Fruit fly (Drosophila melanogaster) whole organism, adult: ENCODE data around the gene CG42673.

Source experiments
- CG14711 ChIP-seq: fragments of 200-800 bp; sonication (Bioruptor generic); optimal IDR thresholded peaks from 2 replicates; lab custom pipeline; 2018; ENCODE audit warnings: missing biosample characterization, mild to moderate bottlenecking, missing genetic modification characterization, moderate library complexity
- CG1620 ChIP-seq: fragments of 200-800 bp; sonication (Bioruptor generic); optimal IDR thresholded peaks from 2 replicates; lab custom pipeline; 2016; ENCODE audit warnings: missing biosample characterization, missing genetic modification characterization
- CG5204 ChIP-seq: fragments of 200-800 bp; sonication (Bioruptor generic); optimal IDR thresholded peaks from 2 replicates; lab custom pipeline; 2016; ENCODE audit warnings: missing biosample characterization, missing genetic modification characterization
- CG7045 ChIP-seq: fragments of 200-800 bp; sonication (Bioruptor generic); optimal IDR thresholded peaks from 2 replicates; lab custom pipeline; 2017; ENCODE audit warnings: missing biosample characterization, mild to moderate bottlenecking, missing genetic modification characterization
- Crg-1 ChIP-seq: fragments of 200-800 bp; sonication (Bioruptor generic); optimal IDR thresholded peaks from 2 replicates; lab custom pipeline; 2016; ENCODE audit warnings: missing biosample characterization, missing genetic modification characterization
- Mnt ChIP-seq: fragments of 200-800 bp; sonication (Bioruptor generic); optimal IDR thresholded peaks from 2 replicates; lab custom pipeline; 2016; ENCODE audit warnings: missing biosample characterization, mild to moderate bottlenecking, missing genetic modification characterization
- bab1 ChIP-seq: fragments of 200-800 bp; sonication (Bioruptor generic); optimal IDR thresholded peaks from 3 replicates; lab custom pipeline; 2019; ENCODE audit warnings: missing biosample characterization, mild to moderate bottlenecking, missing genetic modification characterization, moderate library complexity
- cnc ChIP-seq, 2 experiments: fragments of >200 bp; optimal IDR thresholded peaks; 2 replicates each; lab custom pipeline; 2017
- kay ChIP-seq: fragments of 200-800 bp; sonication (Bioruptor generic); peaks from one replicate; lab custom pipeline; 2016; ENCODE audit warnings: missing biosample characterization, missing genetic modification characterization, borderline replicate concordance
- ovo ChIP-seq: fragments of 200-800 bp; sonication (Bioruptor generic); optimal IDR thresholded peaks from 2 replicates; lab custom pipeline; 2016; ENCODE audit warnings: missing biosample characterization, missing genetic modification characterization
- pad ChIP-seq: fragments of 200-800 bp; sonication (Bioruptor generic); optimal IDR thresholded peaks from 3 replicates; lab custom pipeline; 2017; ENCODE audit warnings: missing biosample characterization, missing genetic modification characterization, mild to moderate bottlenecking, moderate library complexity, missing genetic modification reagents

DNA sequence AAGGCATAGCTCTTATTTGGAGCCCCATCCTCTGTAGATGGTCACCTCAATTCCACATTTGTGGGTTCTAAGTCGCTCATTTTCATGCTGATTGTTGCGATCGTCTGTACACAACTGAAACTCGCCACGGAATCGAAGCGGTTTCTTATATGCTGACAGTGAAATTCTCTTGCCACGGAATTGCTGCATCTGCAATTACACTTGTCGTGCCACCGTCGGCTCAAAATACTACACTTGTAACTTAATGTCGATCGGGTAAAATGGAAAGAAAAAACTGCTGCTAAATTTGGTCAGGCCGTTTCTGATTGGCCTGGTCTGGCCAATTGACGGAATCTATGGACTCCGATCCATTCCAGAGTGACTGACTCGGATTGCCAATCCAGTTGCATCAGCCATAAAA lies 49.8 kb upstream of the CG42673 start:
- no peak for TF ChIP-seq pad (GFP tag; lab: Kevin White, UChicago)
- TF ChIP-seq CG14711 = no peak
- TF ChIP-seq ovo = no peak
- TF ChIP-seq CG1620 (GFP tag; lab: Kevin White, UChicago) = no peak
- TF ChIP-seq CG7045 (GFP tag; lab: Kevin White, UChicago) = no peak
- TF ChIP-seq cnc (optimal IDR thresholded peaks at IDR 0.05; lab: Kevin White, UChicago) = no peak
- peak; percentile 7 for TF ChIP-seq bab1 (GFP tag; lab: Kevin White, UChicago)
- TF ChIP-seq CG5204 (GFP tag; lab: Kevin White, UChicago) = no peak
- no peak for TF ChIP-seq kay (GFP tag; lab: Kevin White, UChicago)
- TF ChIP-seq Mnt (GFP tag; lab: Kevin White, UChicago) = no peak
- TF ChIP-seq Crg-1 (GFP tag; lab: Kevin White, UChicago) = no peak
